Worm (Caenorhabditis elegans) whole organism, L4/young adult: ENCODE measurements around the gene npr-13.

ENCODE experiments used
- W03F9.2 ChIP-seq: fragments of 150-350 bp; optimal IDR thresholded peaks from 2 replicates; lab custom pipeline; 2014; ENCODE audit warnings: missing biosample characterization, missing genetic modification characterization
- him-1 ChIP-seq: sonication (generic microtip); optimal IDR thresholded peaks from 2 replicates; lab custom pipeline; 2016; ENCODE audit warnings: missing genotype, missing genetic modification reagents, missing genetic modification characterization, missing compliant biosample characterization

DNA sequence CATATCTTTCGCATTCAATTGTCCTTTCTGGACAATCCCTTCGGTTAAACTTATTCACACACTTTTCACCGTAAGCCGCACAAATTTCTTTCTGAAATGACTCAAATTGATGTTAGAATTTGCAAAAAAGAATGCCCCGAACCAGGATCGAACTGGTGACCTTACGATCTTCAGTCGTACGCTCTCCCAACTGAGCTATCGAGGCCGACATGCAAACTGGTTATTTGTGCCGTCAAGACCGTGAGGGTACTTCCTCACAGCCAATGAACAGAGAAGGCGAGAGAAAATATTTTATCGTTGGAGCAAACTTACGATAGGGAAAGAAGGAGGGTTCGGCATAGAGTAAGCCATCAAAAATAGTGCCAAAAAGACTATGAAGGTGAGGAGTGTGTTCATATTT is 17.9 kb upstream of the npr-13 start:
- no peak for TF ChIP-seq him-1 (tag; lab: Kevin White, UChicago)
- no peak for TF ChIP-seq W03F9.2 (tag; lab: Kevin White, UChicago)
